Fruit fly (Drosophila melanogaster) whole organism, adult: ENCODE results near the gene CG4497.

ENCODE experiments used
- CG11617 ChIP-seq: fragments of 200-800 bp; sonication (Bioruptor generic); optimal IDR thresholded peaks from 2 replicates; lab custom pipeline; 2017; ENCODE audit warnings: mild to moderate bottlenecking, missing biosample characterization, missing genetic modification reagents, missing genetic modification characterization
- CG12768 ChIP-seq: fragments of 200-800 bp; sonication (Bioruptor generic); optimal IDR thresholded peaks from 2 replicates; lab custom pipeline; 2017; ENCODE audit warnings: missing biosample characterization, missing genetic modification characterization, mild to moderate bottlenecking, moderate library complexity, missing genetic modification reagents
- CG14711 ChIP-seq: fragments of 200-800 bp; sonication (Bioruptor generic); optimal IDR thresholded peaks from 2 replicates; lab custom pipeline; 2018; ENCODE audit warnings: missing biosample characterization, mild to moderate bottlenecking, missing genetic modification characterization, moderate library complexity
- CG1620 ChIP-seq: fragments of 200-800 bp; sonication (Bioruptor generic); optimal IDR thresholded peaks from 2 replicates; lab custom pipeline; 2016; ENCODE audit warnings: missing biosample characterization, missing genetic modification characterization
- CG33017 ChIP-seq: fragments of 200-800 bp; sonication (Bioruptor generic); optimal IDR thresholded peaks from 2 replicates; lab custom pipeline; 2018; ENCODE audit warnings: missing biosample characterization, mild to moderate bottlenecking, missing genetic modification characterization, moderate library complexity
- CG5204 ChIP-seq: fragments of 200-800 bp; sonication (Bioruptor generic); optimal IDR thresholded peaks from 2 replicates; lab custom pipeline; 2016; ENCODE audit warnings: missing biosample characterization, missing genetic modification characterization
- CG7045 ChIP-seq: fragments of 200-800 bp; sonication (Bioruptor generic); optimal IDR thresholded peaks from 2 replicates; lab custom pipeline; 2017; ENCODE audit warnings: missing biosample characterization, mild to moderate bottlenecking, missing genetic modification characterization
- CG7101 ChIP-seq: fragments of 200-800 bp; sonication (Bioruptor generic); optimal IDR thresholded peaks from 2 replicates; lab custom pipeline; 2018; ENCODE audit warnings: missing biosample characterization, mild to moderate bottlenecking, missing genetic modification characterization, moderate library complexity
- Clk ChIP-seq: fragments of 200-800 bp; sonication (Bioruptor generic); optimal IDR thresholded peaks from 2 replicates; lab custom pipeline; 2017; ENCODE audit warnings: missing biosample characterization, missing genetic modification characterization
- Crg-1 ChIP-seq: fragments of 200-800 bp; sonication (Bioruptor generic); optimal IDR thresholded peaks from 2 replicates; lab custom pipeline; 2016; ENCODE audit warnings: missing biosample characterization, missing genetic modification characterization
- Hr96 ChIP-seq: fragments of 200-800 bp; sonication (Bioruptor generic); optimal IDR thresholded peaks from 2 replicates; lab custom pipeline; 2016; ENCODE audit warnings: missing biosample characterization, missing genetic modification characterization
- Mnt ChIP-seq: fragments of 200-800 bp; sonication (Bioruptor generic); optimal IDR thresholded peaks from 2 replicates; lab custom pipeline; 2016; ENCODE audit warnings: missing biosample characterization, mild to moderate bottlenecking, missing genetic modification characterization
- bab1 ChIP-seq: fragments of 200-800 bp; sonication (Bioruptor generic); optimal IDR thresholded peaks from 3 replicates; lab custom pipeline; 2019; ENCODE audit warnings: missing biosample characterization, mild to moderate bottlenecking, missing genetic modification characterization, moderate library complexity
- cic ChIP-seq: fragments of 200-800 bp; sonication (Bioruptor generic); optimal IDR thresholded peaks from 2 replicates; lab custom pipeline; 2017; ENCODE audit warnings: missing biosample characterization, mild to moderate bottlenecking, missing genetic modification characterization, moderate library complexity
- cnc ChIP-seq, 2 experiments: fragments of >200 bp; optimal IDR thresholded peaks; 2 replicates each; lab custom pipeline; 2017
- kay ChIP-seq: fragments of 200-800 bp; sonication (Bioruptor generic); peaks from one replicate; lab custom pipeline; 2016; ENCODE audit warnings: missing biosample characterization, missing genetic modification characterization, borderline replicate concordance
- ovo ChIP-seq: fragments of 200-800 bp; sonication (Bioruptor generic); optimal IDR thresholded peaks from 2 replicates; lab custom pipeline; 2016; ENCODE audit warnings: missing biosample characterization, missing genetic modification characterization
- pad ChIP-seq: fragments of 200-800 bp; sonication (Bioruptor generic); optimal IDR thresholded peaks from 3 replicates; lab custom pipeline; 2017; ENCODE audit warnings: missing biosample characterization, missing genetic modification characterization, mild to moderate bottlenecking, moderate library complexity, missing genetic modification reagents
- tj ChIP-seq: fragments of 200-800 bp; sonication (Bioruptor generic); optimal IDR thresholded peaks from 3 replicates; lab custom pipeline; 2017; ENCODE audit warnings: missing biosample characterization, mild to moderate bottlenecking, missing genetic modification characterization, moderate library complexity
- toe ChIP-seq: fragments of 200-800 bp; sonication (Bioruptor generic); optimal IDR thresholded peaks from 2 replicates; lab custom pipeline; 2016; ENCODE audit warnings: missing biosample characterization, missing genetic modification characterization

The CG4497 gene

dm6 chr2L:7174351-7174750, 20.0 kb downstream of the CG4497 start:
- TF ChIP-seq CG1620 = no peak
- TF ChIP-seq Hr96 (GFP tag; lab: Kevin White, UChicago) = no peak
- no peak for TF ChIP-seq Mnt
- no peak for TF ChIP-seq CG12768 (GFP tag; lab: Kevin White, UChicago)
- TF ChIP-seq CG5204 (GFP tag; lab: Kevin White, UChicago) = no peak
- TF ChIP-seq cnc (optimal IDR thresholded peaks at IDR 0.05; lab: Kevin White, UChicago) = no peak
- TF ChIP-seq pad (GFP tag; lab: Kevin White, UChicago) = no peak
- TF ChIP-seq toe (GFP tag; lab: Kevin White, UChicago) = no peak
- TF ChIP-seq CG14711 (tag; lab: Kevin White, UChicago) = no peak
- TF ChIP-seq kay (GFP tag; lab: Kevin White, UChicago) = no peak
- TF ChIP-seq CG7045 = no peak
- TF ChIP-seq Clk (GFP tag; lab: Kevin White, UChicago) = no peak
- TF ChIP-seq CG33017 (tag; lab: Kevin White, UChicago) = no peak
- no peak for TF ChIP-seq tj
- TF ChIP-seq cic = no peak

- no peak for TF ChIP-seq toe (GFP tag; lab: Kevin White, UChicago)
- TF ChIP-seq ovo (GFP tag; lab: Kevin White, UChicago) = no peak
- no peak for TF ChIP-seq Clk (GFP tag; lab: Kevin White, UChicago)
- TF ChIP-seq CG12768 (GFP tag; lab: Kevin White, UChicago) = no peak
- no peak for TF ChIP-seq pad (GFP tag; lab: Kevin White, UChicago)
- TF ChIP-seq CG1620 = no peak
Observed at dm6 chr2L:7169003-7169402, 25.4 kb downstream of the CG4497 start.

dm6 chr2L:7165832-7166231, 28.6 kb downstream of the CG4497 start:
- TF ChIP-seq Clk (GFP tag; lab: Kevin White, UChicago) (no peak), CG5204 (GFP tag; lab: Kevin White, UChicago) (no peak), bab1 (GFP tag; lab: Kevin White, UChicago) (no peak), CG12768 (GFP tag; lab: Kevin White, UChicago) (no peak), Mnt (no peak), Hr96 (GFP tag; lab: Kevin White, UChicago) (no peak), kay (GFP tag; lab: Kevin White, UChicago) (no peak)

- TF ChIP-seq Mnt = no peak
- TF ChIP-seq CG33017 (tag; lab: Kevin White, UChicago) = no peak
- no peak for TF ChIP-seq bab1 (GFP tag; lab: Kevin White, UChicago)
- no peak for TF ChIP-seq toe (GFP tag; lab: Kevin White, UChicago)
- TF ChIP-seq CG12768 (GFP tag; lab: Kevin White, UChicago) = no peak
- no peak for TF ChIP-seq CG1620
- TF ChIP-seq ovo (GFP tag; lab: Kevin White, UChicago) = no peak
- no peak for TF ChIP-seq CG7045
- TF ChIP-seq tj = no peak
Observed at dm6 chr2L:7158798-7159197, 35.6 kb downstream of the CG4497 start.

dm6 chr2L:7157456-7157855, 36.9 kb downstream of the CG4497 start, which contains the start of gene Pvf3:
Gene Pvf3 (minus strand): TSS chr2L:7157695.
- TF ChIP-seq Crg-1 (GFP tag; lab: Kevin White, UChicago) (no peak), CG7101 (tag; lab: Kevin White, UChicago) (no peak), Mnt (no peak), cic (no peak), toe (GFP tag; lab: Kevin White, UChicago) (no peak), Hr96 (GFP tag; lab: Kevin White, UChicago) (no peak), CG7045 (no peak), CG11617 (GFP tag; lab: Kevin White, UChicago) (no peak), ovo (GFP tag; lab: Kevin White, UChicago) (no peak), pad (GFP tag; lab: Kevin White, UChicago) (no peak), bab1 (GFP tag; lab: Kevin White, UChicago) (no peak), CG5204 (GFP tag; lab: Kevin White, UChicago) (no peak), CG12768 (GFP tag; lab: Kevin White, UChicago) (no peak)

dm6 chr2L:7154861-7155594, 39.4 kb downstream of the CG4497 start:
- TF ChIP-seq tj = no peak
- no peak for TF ChIP-seq pad (GFP tag; lab: Kevin White, UChicago)
- peak; percentile 42 for TF ChIP-seq kay (GFP tag; lab: Kevin White, UChicago)
- peak; percentile 18 for TF ChIP-seq CG5204 (GFP tag; lab: Kevin White, UChicago)
- no peak for TF ChIP-seq Crg-1 (GFP tag; lab: Kevin White, UChicago)
- no peak for TF ChIP-seq CG11617 (GFP tag; lab: Kevin White, UChicago)
- no peak for TF ChIP-seq CG14711 (tag; lab: Kevin White, UChicago)
- TF ChIP-seq cnc (optimal IDR thresholded peaks at IDR 0.05; lab: Kevin White, UChicago) = no peak
- TF ChIP-seq CG7101 (tag; lab: Kevin White, UChicago) = no peak
- TF ChIP-seq toe (GFP tag; lab: Kevin White, UChicago) = peak; percentile 28
- TF ChIP-seq CG7045 = peak; percentile 13
- no peak for TF ChIP-seq CG33017 (tag; lab: Kevin White, UChicago)
- no peak for TF ChIP-seq Mnt
- TF ChIP-seq ovo (GFP tag; lab: Kevin White, UChicago) = no peak
- TF ChIP-seq CG12768 (GFP tag; lab: Kevin White, UChicago) = no peak
- no peak for TF ChIP-seq Clk (GFP tag; lab: Kevin White, UChicago)
- TF ChIP-seq bab1 (GFP tag; lab: Kevin White, UChicago) = no peak
- no peak for TF ChIP-seq Hr96 (GFP tag; lab: Kevin White, UChicago)
- TF ChIP-seq CG1620 = no peak
- TF ChIP-seq cic = no peak
